Fruit fly (Drosophila melanogaster): ENCODE data around the gene CG32192.

dm6 chr3L:18040017-18040416 is at the start of gene CG32192:
- TF ChIP-seq Dll (optimal IDR thresholded peaks at IDR 0.05) = no peak
- no peak for TF ChIP-seq pan (optimal IDR thresholded peaks at IDR 0.05)
- TF ChIP-seq CG8478 (optimal IDR thresholded peaks at IDR 0.05) = no peak
- TF ChIP-seq psq (optimal IDR thresholded peaks at IDR 0.05) = no peak
- TF ChIP-seq usp (GFP tag; optimal IDR thresholded peaks at IDR 0.05) = no peak
- TF ChIP-seq EcR (GFP tag; optimal IDR thresholded peaks at IDR 0.05) = no peak

All from whole organism.